4 fruit fly cellular contexts compared by ENCODE assay signal in the genomic region with DNA sequence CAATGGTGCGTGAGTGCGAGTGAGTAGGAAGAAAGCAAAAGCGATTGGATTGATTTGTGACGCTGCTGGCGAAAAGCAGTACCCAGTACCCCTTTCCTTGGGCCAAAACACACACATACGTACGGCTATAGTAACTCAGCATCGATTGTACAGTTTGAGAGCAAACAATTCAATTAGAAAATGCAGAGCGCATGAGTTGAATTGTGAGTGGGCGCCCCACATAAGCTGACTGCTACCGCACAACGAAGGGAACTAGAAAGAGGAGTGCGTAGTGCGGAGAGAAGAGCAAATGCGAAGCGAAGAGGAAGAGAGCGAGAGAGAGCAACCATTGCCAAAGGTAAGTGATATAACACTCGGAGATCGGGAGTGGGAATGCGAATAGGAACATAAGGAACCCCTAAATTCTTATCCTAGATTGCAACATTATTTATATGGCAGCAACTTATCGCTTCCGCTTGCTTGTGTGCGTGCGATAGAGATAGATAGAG.
TF ChIP-seq lines count a peak whose summit lies in the region.

No protein-coding gene starts in this region.

TF ChIP-seq in whole organism, adult, 20 proteins besides CTCF, POLR2A, EP300 and RAD21 (continued from another document):
- TF ChIP-seq bab1 (GFP tag; optimal IDR thresholded peaks at IDR 0.05; lab: Kevin White, UChicago), result no peak
- peak; percentile 82 for TF ChIP-seq pad (GFP tag; optimal IDR thresholded peaks at IDR 0.05; lab: Kevin White, UChicago)
- TF ChIP-seq CG5204 (GFP tag; optimal IDR thresholded peaks at IDR 0.05; lab: Kevin White, UChicago), result no peak
TF ChIP-seq in whole organism, adult: peak in this region for 10.

TF ChIP-seq in whole organism, embryonic, 481 proteins besides CTCF, POLR2A, EP300 and RAD21 (continued from another document and continues in another):
- TF ChIP-seq CG15514 (GFP tag; optimal IDR thresholded peaks at IDR 0.05; lab: Kevin White, UChicago) (peak; percentile 49), CG32532 (GFP tag; IDR thresholded peaks at IDR 0.05; lab: Robert Waterston, UW) (no peak), pzg (GFP tag; optimal IDR thresholded peaks at IDR 0.05; lab: Kevin White, UChicago) (peak; percentile 21), CG15601 (tag; optimal IDR thresholded peaks at IDR 0.05; lab: Kevin White, UChicago) (peak; percentile 89), lab (GFP tag; optimal IDR thresholded peaks at IDR 0.05; lab: Kevin White, UChicago) (peak; percentile 29), CG11504 (tag; optimal IDR thresholded peaks at IDR 0.05; lab: Kevin White, UChicago) (peak; percentile 41), HmgD (GFP tag; optimal IDR thresholded peaks at IDR 0.05; lab: Kevin White, UChicago) (peak; percentile 89), CG2712 (tag; optimal IDR thresholded peaks at IDR 0.05; lab: Kevin White, UChicago) (peak; percentile 18), Lim3 (GFP tag; IDR thresholded peaks at IDR 0.05; lab: Robert Waterston, UW) (no peak), bsh (GFP tag; optimal IDR thresholded peaks at IDR 0.05; lab: Kevin White, UChicago) (no peak), disco-r (GFP tag; optimal IDR thresholded peaks at IDR 0.05; lab: Kevin White, UChicago) (peak; percentile 25), CG8765 (GFP tag; IDR thresholded peaks at IDR 0.05; lab: Robert Waterston, UW) (no peak), slp2 (GFP tag; optimal IDR thresholded peaks at IDR 0.05; lab: Kevin White, UChicago) (peak; percentile 17), bowl (GFP tag; IDR thresholded peaks at IDR 0.05; lab: Robert Waterston, UW) (no peak), zen (tag; optimal IDR thresholded peaks at IDR 0.05; lab: Kevin White, UChicago) (peak; percentile 7), CG7987 (GFP tag; optimal IDR thresholded peaks at IDR 0.05; lab: Kevin White, UChicago) (peak; percentile 62), ERR (GFP tag; optimal IDR thresholded peaks at IDR 0.05; lab: Kevin White, UChicago) (peak; percentile 78), Eip74EF (GFP tag; optimal IDR thresholded peaks at IDR 0.05; lab: Kevin White, UChicago) (no peak), Rfx (GFP tag; IDR thresholded peaks at IDR 0.05; lab: Robert Waterston, UW) (no peak), CG14014 (GFP tag; IDR thresholded peaks at IDR 0.05; lab: Robert Waterston, UW) (no peak), insv (GFP tag; optimal IDR thresholded peaks at IDR 0.05; lab: Kevin White, UChicago) (peak in 1 of 2 experiments; percentile 55), crc (GFP tag; optimal IDR thresholded peaks at IDR 0.05; lab: Kevin White, UChicago) (no peak), CG1603 (tag; optimal IDR thresholded peaks at IDR 0.05; lab: Kevin White, UChicago) (peak; percentile 0), CG13424 (tag; optimal IDR thresholded peaks at IDR 0.05; lab: Kevin White, UChicago) (no peak), grn (GFP tag; optimal IDR thresholded peaks at IDR 0.05; lab: Kevin White, UChicago) (peak; percentile 8), jumu (GFP tag; optimal IDR thresholded peaks at IDR 0.05; lab: Kevin White, UChicago) (peak; percentile 52), ATbp (GFP tag; optimal IDR thresholded peaks at IDR 0.05; lab: Kevin White, UChicago) (peak; percentile 11), CG2116 (GFP tag; optimal IDR thresholded peaks at IDR 0.05; lab: Kevin White, UChicago) (no peak), sens (GFP tag; lab: Kevin White, UChicago) (peak; percentile 21), CG1024 (GFP tag; IDR thresholded peaks at IDR 0.05; lab: Robert Waterston, UW) (no peak), Pdp1 (GFP tag; optimal IDR thresholded peaks at IDR 0.05; lab: Kevin White, UChicago) (peak in 1 of 2 experiments; percentile 60), Dp (GFP tag; optimal IDR thresholded peaks at IDR 0.05; lab: Kevin White, UChicago) (no peak), Deaf1 (tag; optimal IDR thresholded peaks at IDR 0.05; lab: Kevin White, UChicago) (peak; percentile 28), CoRest (tag; optimal IDR thresholded peaks at IDR 0.05; lab: Kevin White, UChicago) (no peak), CG17359 (tag; optimal IDR thresholded peaks at IDR 0.05; lab: Kevin White, UChicago) (no peak), CG9437 (GFP tag; optimal IDR thresholded peaks at IDR 0.05; lab: Kevin White, UChicago) (no peak), CG8290 (GFP tag; optimal IDR thresholded peaks at IDR 0.05; lab: Kevin White, UChicago) (no peak), CG8290 (tag; optimal IDR thresholded peaks at IDR 0.05; lab: Kevin White, UChicago) (peak in 1 of 2 experiments; percentile 67), B-H2 (GFP tag; optimal IDR thresholded peaks at IDR 0.05; lab: Kevin White, UChicago) (peak; percentile 2), prd (optimal IDR thresholded peaks at IDR 0.05; lab: Kevin White, UChicago) (no peak), prd (GFP tag; IDR thresholded peaks at IDR 0.05; lab: Robert Waterston, UW) (no peak), mirr (GFP tag; optimal IDR thresholded peaks at IDR 0.05; lab: Kevin White, UChicago) (peak; percentile 25)

TF ChIP-seq in whole organism, prepupa, 60 proteins besides CTCF, POLR2A, EP300 and RAD21 (continued from another document):
- TF ChIP-seq Hr39 (GFP tag; optimal IDR thresholded peaks at IDR 0.05; lab: Kevin White, UChicago), result no peak
- peak in 1 of 2 experiments; percentile 28 for TF ChIP-seq ss (GFP tag; optimal IDR thresholded peaks at IDR 0.05; lab: Kevin White, UChicago)
- TF ChIP-seq OdsH (GFP tag; optimal IDR thresholded peaks at IDR 0.05; lab: Kevin White, UChicago), result no peak

TF ChIP-seq in whole organism, wandering third instar larva, 38 proteins besides CTCF, POLR2A, EP300 and RAD21 (continued from another document):
- TF ChIP-seq Sp1 (GFP tag; optimal IDR thresholded peaks at IDR 0.05; lab: Kevin White, UChicago) (peak; percentile 29), pan (optimal IDR thresholded peaks at IDR 0.05; lab: Kevin White, UChicago) (no peak)
